Fruit fly (Drosophila melanogaster) Kc167 (cell line): ENCODE measurements around the gene CG6144.

ENCODE experiments used
- Myc ChIP-seq: fragments of >200 bp; optimal IDR thresholded peaks from 2 replicates; lab custom pipeline; 2017; ENCODE audit warnings: missing external identifiers
- Sin3A ChIP-seq: fragments of >200 bp; optimal IDR thresholded peaks from 2 replicates; lab custom pipeline; 2018; ENCODE audit warnings: missing external identifiers
- h ChIP-seq: fragments of >200 bp; optimal IDR thresholded peaks from 3 replicates; lab custom pipeline; 2018; ENCODE audit warnings: missing external identifiers
- insv ChIP-seq: fragments of >200 bp; optimal IDR thresholded peaks from 3 replicates; lab custom pipeline; 2018; ENCODE audit warnings: missing external identifiers
- psq ChIP-seq: fragments of >200 bp; optimal IDR thresholded peaks from 2 replicates; lab custom pipeline; 2017; ENCODE audit warnings: missing external identifiers
- ttk ChIP-seq: sonication (Bioruptor generic); optimal IDR thresholded peaks from 2 replicates; lab custom pipeline; 2017; ENCODE audit warnings: missing external identifiers

The CG6144 gene

dm6 chr2L:10500309-10500974, 11.9 kb downstream of the CG6144 start:
- TF ChIP-seq h (lab: Kevin White, UChicago) (no peak), Sin3A (lab: Kevin White, UChicago) (no peak), ttk (no peak), psq (lab: Kevin White, UChicago) (no peak), insv (lab: Kevin White, UChicago) (no peak), Myc (no peak)

- TF ChIP-seq Myc = no peak
- no peak for TF ChIP-seq insv (lab: Kevin White, UChicago)
- no peak for TF ChIP-seq Sin3A (lab: Kevin White, UChicago)
- TF ChIP-seq psq (lab: Kevin White, UChicago) = no peak
- no peak for TF ChIP-seq h (lab: Kevin White, UChicago)
- no peak for TF ChIP-seq ttk
These were observed 13.8 kb downstream of the CG6144 start for dm6 chr2L:10502244-10502643.

- TF ChIP-seq Sin3A (lab: Kevin White, UChicago) (no peak), psq (lab: Kevin White, UChicago) (no peak), h (lab: Kevin White, UChicago) (no peak), ttk (no peak), insv (lab: Kevin White, UChicago) (no peak), Myc (no peak)
These were observed 14.4 kb downstream of the CG6144 start for dm6 chr2L:10502862-10503261.

dm6 chr2L:10503356-10503977, 15.0 kb downstream of the CG6144 start:
- TF ChIP-seq ttk = no peak
- no peak for TF ChIP-seq Myc
- TF ChIP-seq h (lab: Kevin White, UChicago) = no peak

- no peak for TF ChIP-seq h (lab: Kevin White, UChicago)
- no peak for TF ChIP-seq psq (lab: Kevin White, UChicago)
- no peak for TF ChIP-seq Sin3A (lab: Kevin White, UChicago)
These were observed 16.4 kb downstream of the CG6144 start for dm6 chr2L:10504895-10505294.

dm6 chr2L:10505345-10505744, 16.9 kb downstream of the CG6144 start:
- TF ChIP-seq Myc (no peak), h (lab: Kevin White, UChicago) (no peak), ttk (no peak), psq (lab: Kevin White, UChicago) (no peak), insv (lab: Kevin White, UChicago) (no peak), Sin3A (lab: Kevin White, UChicago) (no peak)

dm6 chr2L:10506557-10507252, 18.2 kb downstream of the CG6144 start, which contains the start of the genes Myo31DF and CG6094:
Myo31DF (minus strand) TSS chr2L:10506779.
CG6094 (plus strand) TSS chr2L:10507081.
- no peak for TF ChIP-seq h (lab: Kevin White, UChicago)
- TF ChIP-seq insv (lab: Kevin White, UChicago) = no peak
- TF ChIP-seq Myc = no peak
- no peak for TF ChIP-seq ttk
- TF ChIP-seq Sin3A (lab: Kevin White, UChicago) = no peak
- TF ChIP-seq psq (lab: Kevin White, UChicago) = no peak

- TF ChIP-seq insv (lab: Kevin White, UChicago) (no peak), Myc (no peak), psq (lab: Kevin White, UChicago) (no peak), h (lab: Kevin White, UChicago) (no peak)
These were observed 21.6 kb downstream of the CG6144 start, which contains the start of gene CG7384 for dm6 chr2L:10510088-10510487. CG7384 (minus strand) TSS chr2L:10510453.

dm6 chr2L:10510843-10511242, 22.3 kb downstream of the CG6144 start:
- TF ChIP-seq h (lab: Kevin White, UChicago) (no peak), ttk (no peak)

dm6 chr2L:10513837-10514499, 25.5 kb downstream of the CG6144 start:
- no peak for TF ChIP-seq h (lab: Kevin White, UChicago)
- no peak for TF ChIP-seq Myc
- no peak for TF ChIP-seq insv (lab: Kevin White, UChicago)
- TF ChIP-seq ttk = no peak
- TF ChIP-seq Sin3A (lab: Kevin White, UChicago) = no peak
- no peak for TF ChIP-seq psq (lab: Kevin White, UChicago)

- no peak for TF ChIP-seq ttk
- no peak for TF ChIP-seq Myc
- TF ChIP-seq h (lab: Kevin White, UChicago) = no peak
- TF ChIP-seq Sin3A (lab: Kevin White, UChicago) = no peak
- no peak for TF ChIP-seq psq (lab: Kevin White, UChicago)
- TF ChIP-seq insv (lab: Kevin White, UChicago) = no peak
These were observed 26.2 kb downstream of the CG6144 start for dm6 chr2L:10514586-10515137.
